Worm (Caenorhabditis elegans): Measurements from ENCODE around the gene ncx-2.

Gene ncx-2

ce11 chrV:5351483-5351882 lies 48.0 kb downstream of the ncx-2 start, which contains the start of gene srd-9:
Gene srd-9, plus strand, starts transcription at chrV:5351783.
- TF ChIP-seq Y55F3AM.14 (GFP tag; optimal IDR thresholded peaks at IDR 0.05) (no peak), ama-1 (optimal IDR thresholded peaks at IDR 0.05) (no peak), nhr-11 (tag; optimal IDR thresholded peaks at IDR 0.05) (no peak), unc-62 (GFP tag; optimal IDR thresholded peaks at IDR 0.05) (no peak), aly-2 (tag; optimal IDR thresholded peaks at IDR 0.05) (no peak), lin-39 (tag; optimal IDR thresholded peaks at IDR 0.05) (no peak), unc-39 (tag; optimal IDR thresholded peaks at IDR 0.05) (no peak), R02D3.7 (tag; optimal IDR thresholded peaks at IDR 0.05) (no peak), nhr-6 (tag; optimal IDR thresholded peaks at IDR 0.05) (no peak)

DNA sequence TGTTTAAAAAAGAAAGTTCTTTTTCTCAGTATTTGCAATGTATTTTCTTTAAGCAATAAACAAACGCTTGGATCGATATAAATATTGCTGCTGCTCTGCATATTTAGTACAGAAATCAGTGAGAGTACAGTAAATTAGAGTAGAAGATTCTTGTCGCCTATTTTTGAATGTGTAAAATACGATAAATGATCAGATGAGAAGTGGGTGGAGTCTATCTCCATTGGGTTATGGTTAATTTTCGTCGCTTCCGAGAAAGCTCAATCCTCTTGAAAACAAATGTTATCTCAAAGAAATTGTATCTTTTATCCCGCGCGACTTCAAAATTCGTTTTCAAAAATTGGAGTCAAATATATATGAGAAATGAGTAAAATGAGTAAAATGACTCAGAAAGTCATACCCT lies 55.3 kb downstream of the ncx-2 start, which contains the start of gene nhr-216:
Gene nhr-216 (minus strand): TSS at position 101 of the 400 bp plus-strand sequence.
- TF ChIP-seq Y55F3AM.14 (GFP tag; optimal IDR thresholded peaks at IDR 0.05), result no peak
- TF ChIP-seq F13H6.1 (tag; optimal IDR thresholded peaks at IDR 0.05), result no peak
- no peak for TF ChIP-seq nhr-237 (tag; optimal IDR thresholded peaks at IDR 0.05)
- no peak for TF ChIP-seq ztf-4 (tag; optimal IDR thresholded peaks at IDR 0.05)
- no peak for TF ChIP-seq unc-55 (GFP tag; optimal IDR thresholded peaks at IDR 0.05)
- no peak for TF ChIP-seq gmeb-1 (tag; optimal IDR thresholded peaks at IDR 0.05)

All from whole organism, L2 larva.